Worm (Caenorhabditis elegans) whole organism, L4 larva: ENCODE data around the gene cest-19.

ENCODE experiments used
- D1046.2 ChIP-seq: fragments of 200-800 bp; sonication (Bioruptor generic); IDR thresholded peaks from 2 replicates; pipeline ENCODE4 v1.3.6; 2022; ENCODE audit warnings: missing genetic modification characterization, missing compliant biosample characterization
- F10B5.3 ChIP-seq: sonication (generic microtip); optimal IDR thresholded peaks from 2 replicates; lab custom pipeline; 2016; ENCODE audit warnings: mild to moderate bottlenecking, missing genetic modification characterization, missing compliant biosample characterization
- F44E2.7 ChIP-seq: fragments of 200-800 bp; sonication (Bioruptor generic); IDR thresholded peaks from 2 replicates; pipeline ENCODE4 v2.1.2; 2022; ENCODE audit warnings: missing genetic modification characterization, missing compliant biosample characterization
- F49E8.2 ChIP-seq: sonication (generic microtip); optimal IDR thresholded peaks from 2 replicates; lab custom pipeline; 2016; ENCODE audit warnings: missing compliant biosample characterization, mild to moderate bottlenecking, missing genetic modification characterization, borderline replicate concordance
- R02D3.7 ChIP-seq: fragments of 150-350 bp; sonication (generic microtip); optimal IDR thresholded peaks from 3 replicates; lab custom pipeline; 2014; ENCODE audit warnings: missing biosample characterization, missing genetic modification characterization
- T26A8.4 ChIP-seq: fragments of 200-800 bp; sonication (Bioruptor generic); IDR thresholded peaks from 2 replicates; pipeline ENCODE4 v1.3.6; 2022; ENCODE audit warnings: missing genetic modification characterization, missing compliant biosample characterization
- Y105C5A.15 ChIP-seq: fragments of 200-800 bp; sonication (Bioruptor generic); IDR thresholded peaks from 2 replicates; pipeline ENCODE4 v1.3.6; 2022; ENCODE audit warnings: missing genetic modification characterization, missing compliant biosample characterization
- ZK546.5 ChIP-seq, 2 experiments: sonication (generic microtip); optimal IDR thresholded peaks; 2 replicates each; lab custom pipeline; 2017; ENCODE audit warnings: missing biosample characterization in 2 of 2, missing genetic modification characterization in 2 of 2
- aha-1 ChIP-seq: fragments of 150-350 bp; peaks from one replicate; lab custom pipeline; 2014; ENCODE audit warnings: missing biosample characterization, missing genetic modification characterization
- ama-1 ChIP-seq: fragments of 150-350 bp; optimal IDR thresholded peaks from 2 replicates; lab custom pipeline; 2014; ENCODE audit warnings: inconsistent platforms, mixed read lengths
- ceh-32 ChIP-seq: sonication (generic microtip); optimal IDR thresholded peaks from 2 replicates; lab custom pipeline; 2016; ENCODE audit warnings: mild to moderate bottlenecking, missing genetic modification characterization, missing compliant biosample characterization; ENCODE audit not compliant: poor library complexity
- ceh-82 ChIP-seq: sonication (generic microtip); optimal IDR thresholded peaks from 2 replicates; lab custom pipeline; 2017; ENCODE audit warnings: missing biosample characterization, missing genetic modification characterization
- ces-1 ChIP-seq: fragments of 150-350 bp; sonication (generic microtip); optimal IDR thresholded peaks from 4 replicates; lab custom pipeline; 2014; ENCODE audit warnings: missing biosample characterization, missing genetic modification reagents, missing genetic modification characterization
- cey-2 ChIP-seq: sonication (generic microtip); optimal IDR thresholded peaks from 3 replicates; lab custom pipeline; 2017; ENCODE audit warnings: missing genetic modification characterization, mild to moderate bottlenecking, missing compliant biosample characterization, antibody characterized with exemption, borderline replicate concordance; ENCODE audit not compliant: insufficient read depth
- daf-16 ChIP-seq, 3 experiments: sonication (generic microtip); optimal IDR thresholded peaks; 2 replicates each; lab custom pipeline; 2016 to 2017; ENCODE audit warnings: missing genetic modification characterization in 3 of 3, missing genetic modification reagents in 3 of 3, mild to moderate bottlenecking in 2 of 3, missing compliant biosample characterization in 2 of 3, missing biosample characterization in 1 of 3, moderate library complexity in 1 of 3
- daf-19 ChIP-seq: fragments of 200-800 bp; sonication (Bioruptor generic); conservative IDR thresholded peaks from 2 replicates; pipeline ENCODE4 v1.3.6; 2022; ENCODE audit warnings: missing genetic modification characterization, missing compliant biosample characterization
- daf-8 ChIP-seq: fragments of 200-800 bp; sonication (Bioruptor generic); IDR thresholded peaks from 2 replicates; pipeline ENCODE4 v1.3.6; 2022; ENCODE audit warnings: missing genetic modification characterization, missing compliant biosample characterization
- duxl-1 ChIP-seq: sonication (generic microtip); optimal IDR thresholded peaks from 2 replicates; lab custom pipeline; 2016; ENCODE audit warnings: mild to moderate bottlenecking, missing genetic modification characterization, moderate library complexity, missing compliant biosample characterization; ENCODE audit not compliant: poor library complexity
- egl-43 ChIP-seq: fragments of 200-800 bp; sonication (Bioruptor generic); IDR thresholded peaks from 2 replicates; pipeline ENCODE4 v1.3.6; 2022; ENCODE audit warnings: missing genetic modification reagents, missing genetic modification characterization, missing compliant biosample characterization
- fkh-10 ChIP-seq: fragments of 150-350 bp; optimal IDR thresholded peaks from 2 replicates; lab custom pipeline; 2014; ENCODE audit warnings: missing biosample characterization, missing genetic modification reagents, missing genetic modification characterization
- fos-1 ChIP-seq: fragments of 150-350 bp; optimal IDR thresholded peaks from 2 replicates; lab custom pipeline; 2014; ENCODE audit warnings: missing biosample characterization, missing genetic modification characterization
- hlh-30 ChIP-seq: sonication (generic microtip); optimal IDR thresholded peaks from 2 replicates; lab custom pipeline; 2017; ENCODE audit warnings: antibody characterized with exemption, mild to moderate bottlenecking, missing genetic modification characterization, missing compliant biosample characterization; ENCODE audit not compliant: insufficient read depth
- lin-13 ChIP-seq: fragments of 150-350 bp; optimal IDR thresholded peaks from 2 replicates; lab custom pipeline; 2014; ENCODE audit warnings: missing biosample characterization, missing genetic modification reagents, missing genetic modification characterization
- lin-29 ChIP-seq: fragments of 200-800 bp; sonication (Bioruptor generic); IDR thresholded peaks from 2 replicates; pipeline ENCODE4 v1.3.6; 2022; ENCODE audit warnings: missing genetic modification reagents, missing genetic modification characterization, missing compliant biosample characterization
- lin-38 ChIP-seq: fragments of 200-800 bp; sonication (Bioruptor generic); IDR thresholded peaks from 2 replicates; pipeline ENCODE4 v1.3.6; 2022; ENCODE audit warnings: missing genetic modification reagents, missing genetic modification characterization, missing compliant biosample characterization
- lin-39 ChIP-seq: fragments of 150-350 bp; optimal IDR thresholded peaks from 2 replicates; lab custom pipeline; 2014; ENCODE audit warnings: missing biosample characterization, missing genetic modification reagents, missing genetic modification characterization
- madf-5 ChIP-seq, 2 experiments: fragments of 200-800 bp; sonication (Bioruptor generic); IDR thresholded peaks; 2 replicates each; pipeline ENCODE4 v1.3.6; 2022; ENCODE audit warnings: missing compliant biosample characterization in 2 of 2, missing genetic modification characterization in 2 of 2
- mep-1 ChIP-seq: fragments of 150-350 bp; sonication (generic microtip); optimal IDR thresholded peaks from 3 replicates; lab custom pipeline; 2014; ENCODE audit warnings: missing biosample characterization, missing genetic modification characterization
- mes-2 ChIP-seq: sonication (generic microtip); optimal IDR thresholded peaks from 2 replicates; lab custom pipeline; 2016; ENCODE audit warnings: missing genotype, mild to moderate bottlenecking, missing genetic modification characterization, missing compliant biosample characterization; ENCODE audit not compliant: poor library complexity, severe bottlenecking
- nhr-10 ChIP-seq: fragments of 150-350 bp; optimal IDR thresholded peaks from 2 replicates; lab custom pipeline; 2014; ENCODE audit warnings: missing biosample characterization, missing genetic modification characterization
- nhr-102 ChIP-seq: sonication (generic microtip); optimal IDR thresholded peaks from 2 replicates; lab custom pipeline; 2016; ENCODE audit warnings: mild to moderate bottlenecking, missing genetic modification characterization, moderate library complexity, missing compliant biosample characterization
- nhr-25 ChIP-seq: sonication (generic microtip); optimal IDR thresholded peaks from 2 replicates; lab custom pipeline; 2017; ENCODE audit warnings: missing genetic modification characterization, mild to moderate bottlenecking, missing compliant biosample characterization, antibody characterized with exemption, moderate library complexity, borderline replicate concordance; ENCODE audit not compliant: insufficient read depth
- nhr-41 ChIP-seq: fragments of 200-800 bp; sonication (Bioruptor generic); IDR thresholded peaks from 2 replicates; pipeline ENCODE4 v1.3.6; 2022; ENCODE audit warnings: missing genetic modification reagents, missing genetic modification characterization, missing compliant biosample characterization
- nhr-6 ChIP-seq: fragments of 150-350 bp; optimal IDR thresholded peaks from 2 replicates; lab custom pipeline; 2014; ENCODE audit warnings: missing biosample characterization, missing genetic modification characterization
- nhr-76 ChIP-seq: fragments of 150-350 bp; optimal IDR thresholded peaks from 2 replicates; lab custom pipeline; 2014; ENCODE audit warnings: missing biosample characterization, missing genetic modification characterization
- pqm-1 ChIP-seq: sonication (generic microtip); optimal IDR thresholded peaks from 2 replicates; lab custom pipeline; 2017; ENCODE audit warnings: missing biosample characterization, missing genetic modification characterization
- sdz-12 ChIP-seq: fragments of 200-800 bp; sonication (Bioruptor generic); optimal IDR thresholded peaks from 2 replicates; lab custom pipeline; 2018; ENCODE audit warnings: mild to moderate bottlenecking, missing genetic modification characterization, missing compliant biosample characterization
- set-16 ChIP-seq: fragments of 200-800 bp; sonication (Bioruptor generic); IDR thresholded peaks from 2 replicates; pipeline ENCODE4 v1.3.6; 2022; ENCODE audit warnings: missing genetic modification reagents, missing genetic modification characterization, missing compliant biosample characterization
- skn-1 ChIP-seq: fragments of 150-350 bp; optimal IDR thresholded peaks from 2 replicates; lab custom pipeline; 2014; ENCODE audit warnings: missing biosample characterization, missing genetic modification characterization
- spr-1 ChIP-seq: sonication (generic microtip); optimal IDR thresholded peaks from 2 replicates; lab custom pipeline; 2016; ENCODE audit warnings: mild to moderate bottlenecking, missing genetic modification characterization, missing compliant biosample characterization
- spr-3 ChIP-seq: fragments of 200-800 bp; sonication (Bioruptor generic); optimal IDR thresholded peaks from 2 replicates; lab custom pipeline; 2018; ENCODE audit warnings: mild to moderate bottlenecking, missing genetic modification characterization, missing compliant biosample characterization
- tra-1 ChIP-seq: fragments of 200-800 bp; sonication (Bioruptor generic); IDR thresholded peaks from 2 replicates; pipeline ENCODE4 v1.3.6; 2022; ENCODE audit warnings: missing genetic modification reagents, missing genetic modification characterization, missing compliant biosample characterization
- unc-39 ChIP-seq: sonication (generic microtip); optimal IDR thresholded peaks from 2 replicates; lab custom pipeline; 2017; ENCODE audit warnings: missing biosample characterization, missing genetic modification characterization
- vab-7 ChIP-seq: fragments of 200-800 bp; sonication (Bioruptor generic); IDR thresholded peaks from 2 replicates; pipeline ENCODE4 v1.3.6; 2022; ENCODE audit warnings: missing genetic modification reagents, missing genetic modification characterization, missing compliant biosample characterization
- zip-11 ChIP-seq: fragments of 200-800 bp; sonication (Bioruptor generic); IDR thresholded peaks from 2 replicates; pipeline ENCODE4 v1.3.6; 2022; ENCODE audit warnings: missing genetic modification characterization, missing compliant biosample characterization
- ztf-11 ChIP-seq: fragments of 150-350 bp; optimal IDR thresholded peaks from 2 replicates; lab custom pipeline; 2014; ENCODE audit warnings: missing biosample characterization, missing genetic modification characterization

The cest-19 gene

ce11 chrX:7068400-7068799 is 32.6 kb upstream of the cest-19 start, which contains the start of gene pdi-6 (continued):
- TF ChIP-seq F10B5.3 (tag; lab: Kevin White, UChicago) (peak; percentile 64), ztf-11 (no peak), ZK546.5 (tag; optimal IDR thresholded peaks at IDR 0.05; lab: Kevin White, UChicago) (no peak), ces-1 (GFP tag; lab: Kevin White, UChicago) (no peak), fos-1 (tag; lab: Kevin White, UChicago) (no peak), tra-1 (GFP tag; lab: Robert Waterston, UW) (peak; percentile 81), skn-1 (tag; lab: Kevin White, UChicago) (no peak), T26A8.4 (GFP tag; lab: Robert Waterston, UW) (no peak), fkh-10 (GFP tag; lab: Kevin White, UChicago) (peak; percentile 60), nhr-25 (tag; lab: Kevin White, UChicago) (peak; percentile 73), ceh-82 (tag; lab: Kevin White, UChicago) (no peak), D1046.2 (GFP tag; lab: Robert Waterston, UW) (0 out of 2 replicates have a peak, but pooled peaks have one; percentile 70), R02D3.7 (tag; lab: Kevin White, UChicago) (no peak), spr-3 (no peak), nhr-76 (tag; lab: Kevin White, UChicago) (no peak), mep-1 (tag; lab: Kevin White, UChicago) (peak; percentile 95), ama-1 (no peak), cey-2 (tag; lab: Kevin White, UChicago) (no peak), ceh-32 (tag; lab: Kevin White, UChicago) (no peak), nhr-102 (tag; lab: Kevin White, UChicago) (no peak), mes-2 (peak; percentile 96), zip-11 (GFP tag; lab: Robert Waterston, UW) (no peak), daf-8 (no peak), Y105C5A.15 (GFP tag; lab: Robert Waterston, UW) (no peak), lin-13 (GFP tag; lab: Kevin White, UChicago) (peak; percentile 94), hlh-30 (tag; lab: Kevin White, UChicago) (peak; percentile 90), spr-1 (peak; percentile 58), nhr-10 (tag; lab: Kevin White, UChicago) (peak; percentile 36), nhr-6 (tag; lab: Kevin White, UChicago) (peak; percentile 80), daf-16 (GFP tag; optimal IDR thresholded peaks at IDR 0.05; lab: Kevin White, UChicago) (peak in 1 of 2 experiments; percentile 5), daf-16 (tag; optimal IDR thresholded peaks at IDR 0.05; lab: Kevin White, UChicago) (peak; percentile 54), sdz-12 (GFP tag; lab: Kevin White, UChicago) (no peak)

ce11 chrX:7067250-7067958 is 31.6 kb upstream of the cest-19 start:
- TF ChIP-seq nhr-41 (GFP tag; lab: Robert Waterston, UW): no peak
- peak; percentile 55; the same call in 1 of the 2 replicates for TF ChIP-seq set-16
- peak; percentile 0 for TF ChIP-seq mes-2
- peak; percentile 13 for TF ChIP-seq aha-1 (tag; lab: Kevin White, UChicago)

- TF ChIP-seq unc-39 (tag; lab: Kevin White, UChicago) (no peak), F44E2.7 (GFP tag; lab: Robert Waterston, UW) (no peak), mep-1 (tag; lab: Kevin White, UChicago) (peak; percentile 8), F49E8.2 (tag; lab: Kevin White, UChicago) (no peak), spr-3 (no peak), madf-5 (GFP tag; IDR thresholded peaks at IDR 0.05; lab: Robert Waterston, UW) (no peak), D1046.2 (GFP tag; lab: Robert Waterston, UW) (no peak), pqm-1 (tag; lab: Kevin White, UChicago) (no peak), ztf-11 (no peak), aha-1 (tag; lab: Kevin White, UChicago) (peak; percentile 40), daf-8 (no peak), duxl-1 (tag; lab: Kevin White, UChicago) (no peak), lin-38 (GFP tag; lab: Robert Waterston, UW) (no peak), daf-19 (no peak), vab-7 (GFP tag; lab: Robert Waterston, UW) (no peak), lin-29 (GFP tag; lab: Robert Waterston, UW) (no peak), lin-39 (tag; lab: Kevin White, UChicago) (no peak), fkh-10 (GFP tag; lab: Kevin White, UChicago) (no peak), nhr-10 (tag; lab: Kevin White, UChicago) (no peak), egl-43 (GFP tag; lab: Robert Waterston, UW) (no peak), zip-11 (GFP tag; lab: Robert Waterston, UW) (no peak)
These were observed 30.2 kb upstream of the cest-19 start for ce11 chrX:7066003-7066402.
